Fruit fly (Drosophila melanogaster): ENCODE measurements around the gene CG16989.

DNA sequence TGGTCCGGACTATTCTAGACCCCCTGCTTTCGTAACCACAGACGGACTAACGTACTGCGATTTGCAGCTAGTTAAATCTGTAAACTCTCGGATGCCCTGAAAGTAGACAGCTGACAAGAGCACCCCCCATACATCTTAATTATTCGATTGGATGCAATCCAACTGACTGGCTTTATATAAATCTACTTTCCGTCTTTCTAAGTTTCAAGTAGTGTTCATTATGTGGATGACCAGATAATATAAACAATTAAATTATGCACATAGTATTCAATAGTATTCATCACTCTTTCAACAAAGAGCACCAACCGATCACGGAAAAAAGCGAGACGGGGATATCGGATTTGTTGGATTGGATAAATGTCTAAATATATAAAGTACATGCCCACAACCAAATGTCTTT, 30.9 kb upstream of the CG16989 start:
- TF ChIP-seq CTCF (GFP tag; optimal IDR thresholded peaks at IDR 0.05) (no peak), Fer3 (tag; optimal IDR thresholded peaks at IDR 0.05) (no peak), CG4617 (GFP tag; optimal IDR thresholded peaks at IDR 0.05; ENCODE audit: borderline replicate concordance) (no peak), Hr39 (optimal IDR thresholded peaks at IDR 0.05) (no peak), CG18262 (tag; optimal IDR thresholded peaks at IDR 0.05) (no peak), Dip3 (GFP tag; optimal IDR thresholded peaks at IDR 0.05) (no peak), repo (GFP tag; optimal IDR thresholded peaks at IDR 0.05) (no peak), CHES-1-like (GFP tag; optimal IDR thresholded peaks at IDR 0.05) (no peak)
